Fruit fly (Drosophila melanogaster) whole organism, embryonic: ENCODE data around the gene CG4467.

Source experiments
- Ada2b ChIP-seq: fragments of 200-800 bp; sonication (Bioruptor generic); IDR thresholded peaks from 2 replicates; pipeline ENCODE4 v1.3.6; 2022; ENCODE audit warnings: missing biosample characterization, missing genetic modification characterization
- Atf-2 ChIP-seq: fragments of 200-800 bp; sonication (Bioruptor generic); optimal IDR thresholded peaks from 2 replicates; lab custom pipeline; 2016; ENCODE audit warnings: missing biosample characterization, missing genetic modification characterization
- B-H1 ChIP-seq: fragments of 200-800 bp; sonication (Bioruptor generic); IDR thresholded peaks from 3 replicates; pipeline ENCODE4 v1.3.6; 2022; ENCODE audit warnings: missing biosample characterization, missing genetic modification characterization
- Bteb2 ChIP-seq: fragments of 200-800 bp; sonication (Bioruptor generic); optimal IDR thresholded peaks from 2 replicates; lab custom pipeline; 2016; ENCODE audit warnings: missing biosample characterization, missing genetic modification characterization
- CG10147 ChIP-seq: fragments of 200-800 bp; sonication (Bioruptor generic); optimal IDR thresholded peaks from 2 replicates; lab custom pipeline; 2019; ENCODE audit warnings: missing biosample characterization, mild to moderate bottlenecking, missing genetic modification characterization, moderate library complexity
- CG10979 ChIP-seq: fragments of 200-800 bp; sonication (Bioruptor generic); optimal IDR thresholded peaks from 2 replicates; lab custom pipeline; 2018; ENCODE audit warnings: missing biosample characterization, mild to moderate bottlenecking, missing genetic modification characterization, moderate library complexity
- CG12299 ChIP-seq: fragments of 200-800 bp; sonication (Bioruptor generic); optimal IDR thresholded peaks from 2 replicates; lab custom pipeline; 2018; ENCODE audit warnings: missing biosample characterization, mild to moderate bottlenecking, missing genetic modification characterization
- CG13123 ChIP-seq: fragments of 200-800 bp; sonication (Bioruptor generic); optimal IDR thresholded peaks from 2 replicates; lab custom pipeline; 2016; ENCODE audit warnings: missing biosample characterization, missing genetic modification characterization
- CG14710 ChIP-seq: fragments of 200-800 bp; sonication (Bioruptor generic); optimal IDR thresholded peaks from 3 replicates; lab custom pipeline; 2019; ENCODE audit warnings: missing biosample characterization, mild to moderate bottlenecking, missing genetic modification characterization, moderate library complexity
- CG1647 ChIP-seq: fragments of 200-800 bp; sonication (Bioruptor generic); optimal IDR thresholded peaks from 3 replicates; lab custom pipeline; 2016; ENCODE audit warnings: missing biosample characterization, missing genetic modification characterization
- CG17361 ChIP-seq: fragments of 200-800 bp; sonication (Bioruptor generic); IDR thresholded peaks from 3 replicates; pipeline ENCODE4 v1.3.6; 2022; ENCODE audit warnings: missing biosample characterization, missing genetic modification characterization
- CG17568 ChIP-seq: fragments of 200-800 bp; sonication (Bioruptor generic); optimal IDR thresholded peaks from 2 replicates; lab custom pipeline; 2018; ENCODE audit warnings: missing biosample characterization, mild to moderate bottlenecking, missing genetic modification characterization, moderate library complexity
- CG18764 ChIP-seq: fragments of 200-800 bp; sonication (Bioruptor generic); optimal IDR thresholded peaks from 3 replicates; lab custom pipeline; 2016; ENCODE audit warnings: missing biosample characterization, missing genetic modification characterization
- CG2889 ChIP-seq: fragments of 200-800 bp; sonication (Bioruptor generic); IDR thresholded peaks from 3 replicates; pipeline ENCODE4 v1.3.6; 2022; ENCODE audit warnings: missing biosample characterization, missing genetic modification characterization
- CG33213 ChIP-seq: fragments of 200-800 bp; sonication (Bioruptor generic); optimal IDR thresholded peaks from 3 replicates; lab custom pipeline; 2016; ENCODE audit warnings: missing biosample characterization, missing genetic modification characterization
- CG3838 ChIP-seq: fragments of 200-800 bp; sonication (Bioruptor generic); optimal IDR thresholded peaks from 3 replicates; lab custom pipeline; 2016; ENCODE audit warnings: missing biosample characterization, missing genetic modification characterization
- CG4282 ChIP-seq: fragments of 200-800 bp; sonication (Bioruptor generic); optimal IDR thresholded peaks from 2 replicates; lab custom pipeline; 2016; ENCODE audit warnings: missing biosample characterization, missing genetic modification characterization
- CG6813 ChIP-seq: fragments of 200-800 bp; sonication (Bioruptor generic); optimal IDR thresholded peaks from 2 replicates; lab custom pipeline; 2017; ENCODE audit warnings: missing biosample characterization, missing genetic modification characterization, mild to moderate bottlenecking, moderate library complexity, missing genetic modification reagents
- CG7271 ChIP-seq: fragments of 200-800 bp; sonication (Bioruptor generic); optimal IDR thresholded peaks from 2 replicates; lab custom pipeline; 2018; ENCODE audit warnings: missing biosample characterization, mild to moderate bottlenecking, missing genetic modification characterization, moderate library complexity
- CG7928 ChIP-seq: fragments of 200-800 bp; sonication (Bioruptor generic); optimal IDR thresholded peaks from 2 replicates; lab custom pipeline; 2017; ENCODE audit warnings: missing biosample characterization, mild to moderate bottlenecking, missing genetic modification characterization
- CG7987 ChIP-seq: fragments of 200-800 bp; sonication (Bioruptor generic); optimal IDR thresholded peaks from 2 replicates; lab custom pipeline; 2018; ENCODE audit warnings: missing biosample characterization, mild to moderate bottlenecking, missing genetic modification characterization, moderate library complexity
- CG8089 ChIP-seq: fragments of 200-800 bp; sonication (Bioruptor generic); optimal IDR thresholded peaks from 3 replicates; lab custom pipeline; 2016; ENCODE audit warnings: missing biosample characterization, missing genetic modification characterization
- CkIIα-i1 ChIP-seq: fragments of 200-800 bp; sonication (Bioruptor generic); IDR thresholded peaks from 2 replicates; pipeline ENCODE4 v1.3.6; 2022; ENCODE audit warnings: missing biosample characterization, missing genetic modification characterization
- D ChIP-seq, 2 experiments: fragments of 200-800 bp in 1 of 2; fragments of >200 bp in 1 of 2; sonication (Bioruptor generic) in 1 of 2; optimal IDR thresholded peaks; 2 replicates in 1 of 2; 3 replicates in 1 of 2; lab custom pipeline; 2017; ENCODE audit warnings: mild to moderate bottlenecking in 1 of 2, missing biosample characterization in 1 of 2, missing genetic modification characterization in 1 of 2, missing genetic modification reagents in 1 of 2
- Doc3 ChIP-seq: fragments of 200-800 bp; sonication (Bioruptor generic); IDR thresholded peaks from 3 replicates; pipeline ENCODE4 v1.3.6; 2022; ENCODE audit warnings: missing biosample characterization, missing genetic modification characterization; ENCODE audit not compliant: partially characterized antibody
- Dref ChIP-seq: fragments of 200-800 bp; sonication (Bioruptor generic); IDR thresholded peaks from 2 replicates; pipeline ENCODE4 v1.3.6; 2022; ENCODE audit warnings: missing biosample characterization, missing genetic modification characterization
- Drgx ChIP-seq: fragments of 200-800 bp; sonication (Bioruptor generic); IDR thresholded peaks from 2 replicates; pipeline ENCODE4 v1.3.6; 2022; ENCODE audit warnings: missing biosample characterization, missing genetic modification characterization
- H2.0 ChIP-seq: fragments of 200-800 bp; sonication (Bioruptor generic); IDR thresholded peaks from 2 replicates; pipeline ENCODE4 v1.3.6; 2022; ENCODE audit warnings: missing biosample characterization, missing genetic modification characterization
- Lpt ChIP-seq: fragments of >200 bp; optimal IDR thresholded peaks from 2 replicates; lab custom pipeline; 2018; ENCODE audit warnings: missing biosample characterization, missing genetic modification characterization
- Oli ChIP-seq: fragments of 200-800 bp; sonication (Bioruptor generic); optimal IDR thresholded peaks from 2 replicates; lab custom pipeline; 2018; ENCODE audit warnings: missing biosample characterization, mild to moderate bottlenecking, missing genetic modification characterization, moderate library complexity
- Sox100B ChIP-seq: fragments of 200-800 bp; sonication (Bioruptor generic); optimal IDR thresholded peaks from 3 replicates; lab custom pipeline; 2018; ENCODE audit warnings: missing biosample characterization, mild to moderate bottlenecking, missing genetic modification characterization
- Xbp1 ChIP-seq: fragments of 200-800 bp; sonication (Bioruptor generic); optimal IDR thresholded peaks from 3 replicates; lab custom pipeline; 2016; ENCODE audit warnings: missing biosample characterization, mild to moderate bottlenecking, missing genetic modification characterization
- aop ChIP-seq: fragments of 200-800 bp; sonication (Bioruptor generic); IDR thresholded peaks from 2 replicates; pipeline ENCODE4 v1.3.6; 2022; ENCODE audit warnings: missing biosample characterization, missing genetic modification characterization
- ase ChIP-seq: fragments of 200-800 bp; sonication (Bioruptor generic); IDR thresholded peaks from 3 replicates; pipeline ENCODE4 v1.3.6; 2022; ENCODE audit warnings: missing biosample characterization, missing genetic modification characterization
- crp ChIP-seq, 2 experiments: fragments of 200-800 bp; sonication (Bioruptor generic); optimal IDR thresholded peaks; 2 replicates in 1 of 2; 3 replicates in 1 of 2; lab custom pipeline; 2017; ENCODE audit warnings: missing biosample characterization in 2 of 2, missing genetic modification characterization in 2 of 2, mild to moderate bottlenecking in 1 of 2, moderate library complexity in 1 of 2
- dan ChIP-seq: fragments of 200-800 bp; sonication (Bioruptor generic); IDR thresholded peaks from 2 replicates; pipeline ENCODE4 v1.3.6; 2022; ENCODE audit warnings: missing biosample characterization, missing genetic modification characterization
- dati ChIP-seq: fragments of 200-800 bp; sonication (Bioruptor generic); IDR thresholded peaks from 2 replicates; pipeline ENCODE4 v1.3.6; 2022; ENCODE audit warnings: missing biosample characterization, missing genetic modification characterization
- dysf ChIP-seq: fragments of 200-800 bp; sonication (Bioruptor generic); IDR thresholded peaks from 3 replicates; pipeline ENCODE4 v1.3.6; 2022; ENCODE audit warnings: missing biosample characterization, missing genetic modification characterization
- ems ChIP-seq: fragments of 200-800 bp; sonication (Bioruptor generic); optimal IDR thresholded peaks from 3 replicates; lab custom pipeline; 2016; ENCODE audit warnings: missing biosample characterization, missing genetic modification characterization
- fu2 ChIP-seq: fragments of 200-800 bp; sonication (Bioruptor generic); optimal IDR thresholded peaks from 2 replicates; lab custom pipeline; 2016; ENCODE audit warnings: missing biosample characterization, missing genetic modification characterization
- oc ChIP-seq: fragments of 200-800 bp; sonication (Bioruptor generic); optimal IDR thresholded peaks from 2 replicates; lab custom pipeline; 2018; ENCODE audit warnings: missing biosample characterization, mild to moderate bottlenecking, missing genetic modification characterization, moderate library complexity
- peb ChIP-seq: fragments of 200-800 bp; sonication (Bioruptor generic); IDR thresholded peaks from 2 replicates; pipeline ENCODE4 v1.3.6; 2022; ENCODE audit warnings: missing biosample characterization, missing genetic modification characterization
- prd ChIP-seq, 3 experiments: fragments of >200 bp in 2 of 3; fragments of 200-800 bp in 1 of 3; sonication (Bioruptor generic) in 1 of 3; optimal IDR thresholded peaks in 2 of 3; IDR thresholded peaks in 1 of 3; 2 replicates in 2 of 3; 3 replicates in 1 of 3; pipeline versions ENCODE4 v1.3.6 to Lab custom; 2017 to 2022; ENCODE audit warnings: missing biosample characterization in 1 of 3, missing genetic modification characterization in 1 of 3
- scrt ChIP-seq: fragments of 200-800 bp; sonication (Bioruptor generic); optimal IDR thresholded peaks from 2 replicates; lab custom pipeline; 2018; ENCODE audit warnings: missing biosample characterization, mild to moderate bottlenecking, missing genetic modification characterization, moderate library complexity
- slou ChIP-seq: fragments of 200-800 bp; sonication (Bioruptor generic); optimal IDR thresholded peaks from 3 replicates; lab custom pipeline; 2016; ENCODE audit warnings: missing biosample characterization, missing genetic modification characterization
- stc ChIP-seq: fragments of 200-800 bp; sonication (Bioruptor generic); IDR thresholded peaks from 2 replicates; pipeline ENCODE4 v1.3.6; 2022; ENCODE audit warnings: missing biosample characterization, missing genetic modification characterization
- tap ChIP-seq: fragments of 200-800 bp; optimal IDR thresholded peaks from 3 replicates; lab custom pipeline; 2019; ENCODE audit warnings: missing biosample characterization, mild to moderate bottlenecking, missing genetic modification characterization, moderate library complexity
- wdn ChIP-seq: fragments of 200-800 bp; sonication (Bioruptor generic); IDR thresholded peaks from 2 replicates; pipeline ENCODE4 v1.3.6; 2022; ENCODE audit warnings: missing biosample characterization, missing genetic modification characterization
- wek ChIP-seq: fragments of 200-800 bp; sonication (Bioruptor generic); optimal IDR thresholded peaks from 3 replicates; lab custom pipeline; 2018; ENCODE audit warnings: missing biosample characterization, mild to moderate bottlenecking, missing genetic modification characterization, moderate library complexity
- zfh1 ChIP-seq: fragments of 200-800 bp; sonication (Bioruptor generic); IDR thresholded peaks from 3 replicates; pipeline ENCODE4 v1.3.6; 2022; ENCODE audit warnings: missing biosample characterization, missing genetic modification characterization

Gene CG4467

dm6 chr3R:23257986-23258427, 9.3 kb upstream of the CG4467 start, which contains the start of the genes wda and Pex11c (continued):
- TF ChIP-seq prd (optimal IDR thresholded peaks at IDR 0.05; lab: Kevin White, UChicago) (no peak), prd (GFP tag; IDR thresholded peaks at IDR 0.05; lab: Robert Waterston, UW) (no peak; the same call in 1 of the 3 replicates), Drgx (GFP tag; lab: Robert Waterston, UW) (peak; percentile 75; the same call in 1 of the 2 replicates), D (optimal IDR thresholded peaks at IDR 0.05; lab: Kevin White, UChicago) (no peak), D (GFP tag; optimal IDR thresholded peaks at IDR 0.05; lab: Kevin White, UChicago) (peak; percentile 52), ems (GFP tag; lab: Kevin White, UChicago) (peak; percentile 35), tap (tag; lab: Kevin White, UChicago) (peak; percentile 70), wek (GFP tag; lab: Kevin White, UChicago) (no peak), CG7928 (no peak), CkIIα-i1 (GFP tag; lab: Robert Waterston, UW) (no peak), CG7271 (tag; lab: Kevin White, UChicago) (peak; percentile 85), scrt (GFP tag; lab: Kevin White, UChicago) (peak; percentile 61), Atf-2 (GFP tag; lab: Kevin White, UChicago) (peak; percentile 12), CG6813 (GFP tag; lab: Kevin White, UChicago) (peak; percentile 66), CG3838 (GFP tag; lab: Kevin White, UChicago) (peak; percentile 26), zfh1 (GFP tag; lab: Robert Waterston, UW) (peak; percentile 88), CG2889 (GFP tag; lab: Robert Waterston, UW) (peak; percentile 75; the same call in 2 of the 3 replicates), H2.0 (GFP tag; lab: Robert Waterston, UW) (peak; percentile 79), stc (GFP tag; lab: Robert Waterston, UW) (peak; percentile 83), Lpt (GFP tag; lab: Kevin White, UChicago) (no peak), Ada2b (GFP tag; lab: Robert Waterston, UW) (no peak; the same call in none of the 2 replicates), CG4282 (GFP tag; lab: Kevin White, UChicago) (no peak), wdn (GFP tag; lab: Robert Waterston, UW) (peak; percentile 75), aop (GFP tag; lab: Robert Waterston, UW) (no peak), CG7987 (GFP tag; lab: Kevin White, UChicago) (no peak), Xbp1 (GFP tag; lab: Kevin White, UChicago) (peak; percentile 87), dan (GFP tag; lab: Robert Waterston, UW) (no peak), crp (GFP tag; optimal IDR thresholded peaks at IDR 0.05; lab: Kevin White, UChicago) (peak; percentile 88 to 95), CG18764 (GFP tag; lab: Kevin White, UChicago) (peak; percentile 62), peb (GFP tag; lab: Robert Waterston, UW) (peak; percentile 24; the same call in 1 of the 2 replicates), ase (GFP tag; lab: Robert Waterston, UW) (peak; percentile 85), CG33213 (GFP tag; lab: Kevin White, UChicago) (no peak), CG10147 (peak; percentile 66), CG17361 (GFP tag; lab: Robert Waterston, UW) (peak; percentile 95), Sox100B (peak; percentile 80), CG8089 (GFP tag; lab: Kevin White, UChicago) (no peak), CG1647 (GFP tag; lab: Kevin White, UChicago) (no peak), B-H1 (GFP tag; lab: Robert Waterston, UW) (peak; percentile 77), dysf (peak; percentile 90), Dref (GFP tag; lab: Robert Waterston, UW) (peak; percentile 79), dati (GFP tag; lab: Robert Waterston, UW) (no peak), CG17568 (peak; percentile 38), CG14710 (tag; lab: Kevin White, UChicago) (peak; percentile 87), slou (peak; percentile 36), Doc3 (GFP tag; lab: Robert Waterston, UW) (peak; percentile 66; the same call in 1 of the 3 replicates), CG10979 (peak; percentile 90), CG13123 (GFP tag; lab: Kevin White, UChicago) (peak; percentile 61), fu2 (no peak), oc (tag; lab: Kevin White, UChicago) (peak; percentile 85), CG12299 (tag; lab: Kevin White, UChicago) (peak; percentile 77), Bteb2 (GFP tag; lab: Kevin White, UChicago) (peak; percentile 6), Oli (tag; lab: Kevin White, UChicago) (peak; percentile 88)
